Worm (Caenorhabditis elegans): ENCODE results near the gene lias-1.

The lias-1 gene

DNA sequence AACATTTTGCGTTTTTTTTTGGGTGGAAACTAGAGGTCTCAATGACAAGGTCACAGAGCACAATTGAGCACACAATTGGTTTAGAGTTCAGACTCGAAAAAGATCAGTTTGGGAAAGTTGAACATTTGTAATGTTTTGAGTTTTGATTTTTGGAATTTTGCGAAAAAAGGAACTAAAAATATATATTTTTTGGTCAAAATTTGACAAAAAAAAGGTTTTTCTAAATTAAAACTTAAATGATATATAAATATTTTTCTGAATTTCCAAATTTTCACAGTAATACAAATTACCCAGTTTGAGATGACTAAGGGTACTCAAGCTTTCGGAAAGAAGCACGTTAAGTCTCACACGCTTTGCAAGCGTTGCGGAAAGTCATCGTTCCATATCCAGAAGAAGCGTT, 23.4 kb upstream of the lias-1 start, which contains the start of gene rpl-37:
Gene rpl-37 (plus strand): TSS at position 301 of the 400 bp plus-strand sequence.
- no peak for TF ChIP-seq fax-1 (tag; optimal IDR thresholded peaks at IDR 0.05)
- TF ChIP-seq ceh-14 (tag; optimal IDR thresholded peaks at IDR 0.05): no peak
- TF ChIP-seq unc-42 (tag; optimal IDR thresholded peaks at IDR 0.05): no peak
- no peak for TF ChIP-seq unc-55 (GFP tag; optimal IDR thresholded peaks at IDR 0.05)
- TF ChIP-seq dve-1 (tag; optimal IDR thresholded peaks at IDR 0.05): no peak
- TF ChIP-seq hlh-15 (tag; optimal IDR thresholded peaks at IDR 0.05): no peak
- TF ChIP-seq npax-4 (tag; optimal IDR thresholded peaks at IDR 0.05): no peak
- no peak for TF ChIP-seq ceh-45 (GFP tag; IDR thresholded peaks at IDR 0.05)
- no peak for TF ChIP-seq elt-4 (tag; optimal IDR thresholded peaks at IDR 0.05)
- TF ChIP-seq ceh-18 (tag; optimal IDR thresholded peaks at IDR 0.05): no peak
- no peak for TF ChIP-seq ref-2 (tag; optimal IDR thresholded peaks at IDR 0.05)
- no peak for TF ChIP-seq lin-11 (tag; optimal IDR thresholded peaks at IDR 0.05)
- TF ChIP-seq ceh-34 (tag; optimal IDR thresholded peaks at IDR 0.05): no peak
- no peak for TF ChIP-seq unc-86 (tag; optimal IDR thresholded peaks at IDR 0.05)
- TF ChIP-seq syd-9 (tag; optimal IDR thresholded peaks at IDR 0.05): no peak
- no peak for TF ChIP-seq hlh-8 (tag; optimal IDR thresholded peaks at IDR 0.05)
- TF ChIP-seq C08G9.2 (tag; optimal IDR thresholded peaks at IDR 0.05): no peak

DNA sequence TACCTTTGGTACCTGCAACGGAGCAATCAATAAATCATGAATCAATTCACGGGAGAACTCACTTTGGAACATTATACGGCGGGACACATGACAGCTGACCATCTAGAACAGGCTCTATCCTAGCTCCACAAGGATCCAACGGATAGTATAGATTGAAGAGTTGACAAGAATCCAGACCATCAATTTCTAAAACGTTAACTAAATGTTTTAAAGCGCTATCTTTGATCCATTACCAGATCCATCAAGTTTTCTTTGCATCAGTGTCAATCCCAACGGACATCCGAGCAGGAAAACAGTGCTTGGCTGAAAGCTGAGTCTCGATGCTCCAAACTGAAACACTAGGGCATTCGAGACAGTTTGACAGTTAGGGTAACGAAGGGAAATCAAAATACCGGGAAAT, 18.5 kb upstream of the lias-1 start:
- no peak for TF ChIP-seq pag-3 (tag; optimal IDR thresholded peaks at IDR 0.05; ENCODE audit: borderline replicate concordance)
- no peak for TF ChIP-seq ceh-9 (tag; optimal IDR thresholded peaks at IDR 0.05)
- no peak for TF ChIP-seq nhr-11 (tag; optimal IDR thresholded peaks at IDR 0.05)
- TF ChIP-seq ztf-16 (tag; optimal IDR thresholded peaks at IDR 0.05): no peak
- no peak for TF ChIP-seq dve-1 (tag; optimal IDR thresholded peaks at IDR 0.05)
- TF ChIP-seq ceh-6 (GFP tag; optimal IDR thresholded peaks at IDR 0.05): no peak
- TF ChIP-seq rnt-1 (tag; optimal IDR thresholded peaks at IDR 0.05): no peak
- TF ChIP-seq ceh-19 (GFP tag; optimal IDR thresholded peaks at IDR 0.05): no peak
- TF ChIP-seq npax-4 (tag; optimal IDR thresholded peaks at IDR 0.05): no peak
- no peak for TF ChIP-seq ama-1 (optimal IDR thresholded peaks at IDR 0.05)
- no peak for TF ChIP-seq gmeb-2 (tag; optimal IDR thresholded peaks at IDR 0.05)
- no peak for TF ChIP-seq pat-9 (tag; optimal IDR thresholded peaks at IDR 0.05)
- TF ChIP-seq lin-11 (tag; optimal IDR thresholded peaks at IDR 0.05): no peak
- TF ChIP-seq sox-2 (GFP tag; IDR thresholded peaks at IDR 0.05): no peak

ce11 chrIII:3520417-3520816, 15.5 kb upstream of the lias-1 start:
- no peak for TF ChIP-seq madf-2 (tag; optimal IDR thresholded peaks at IDR 0.05)
- peak; percentile 23 for TF ChIP-seq elt-2 (tag; optimal IDR thresholded peaks at IDR 0.05)
- TF ChIP-seq eyg-1 (tag; optimal IDR thresholded peaks at IDR 0.05): no peak
- TF ChIP-seq fkh-10 (GFP tag; optimal IDR thresholded peaks at IDR 0.05): no peak
- TF ChIP-seq pqm-1 (tag; optimal IDR thresholded peaks at IDR 0.05): no peak
- TF ChIP-seq ceh-9 (tag; optimal IDR thresholded peaks at IDR 0.05): no peak
- no peak for TF ChIP-seq zip-5 (tag; optimal IDR thresholded peaks at IDR 0.05)
- no peak for TF ChIP-seq ceh-14 (tag; optimal IDR thresholded peaks at IDR 0.05)

- TF ChIP-seq pag-3 (tag; optimal IDR thresholded peaks at IDR 0.05; ENCODE audit: borderline replicate concordance): no peak
- TF ChIP-seq ets-4 (tag; optimal IDR thresholded peaks at IDR 0.05): no peak
- TF ChIP-seq tbx-2 (tag; optimal IDR thresholded peaks at IDR 0.05): no peak
- no peak for TF ChIP-seq sox-2 (GFP tag; IDR thresholded peaks at IDR 0.05)
- no peak for TF ChIP-seq nhr-232 (tag; optimal IDR thresholded peaks at IDR 0.05)
- TF ChIP-seq zip-5 (tag; optimal IDR thresholded peaks at IDR 0.05): no peak
- TF ChIP-seq mec-3 (tag; optimal IDR thresholded peaks at IDR 0.05; ENCODE audit: borderline replicate concordance): no peak
- TF ChIP-seq ztf-16 (tag; optimal IDR thresholded peaks at IDR 0.05): no peak
- TF ChIP-seq fax-1 (tag; optimal IDR thresholded peaks at IDR 0.05): no peak
- TF ChIP-seq ama-1 (optimal IDR thresholded peaks at IDR 0.05): no peak
- TF ChIP-seq hlh-15 (tag; optimal IDR thresholded peaks at IDR 0.05): no peak
- no peak for TF ChIP-seq hlh-8 (tag; optimal IDR thresholded peaks at IDR 0.05)
- TF ChIP-seq npax-4 (tag; optimal IDR thresholded peaks at IDR 0.05): no peak
- no peak for TF ChIP-seq hlh-6 (tag; optimal IDR thresholded peaks at IDR 0.05)
- TF ChIP-seq che-1 (tag; optimal IDR thresholded peaks at IDR 0.05): no peak
- TF ChIP-seq K09A11.1 (tag; optimal IDR thresholded peaks at IDR 0.05; ENCODE audit: insufficient read depth): no peak
- TF ChIP-seq lim-6 (tag; optimal IDR thresholded peaks at IDR 0.05): no peak
- TF ChIP-seq ahr-1 (tag; optimal IDR thresholded peaks at IDR 0.05): no peak
- TF ChIP-seq F13H6.1 (tag; optimal IDR thresholded peaks at IDR 0.05): no peak
- no peak for TF ChIP-seq ceh-9 (tag; optimal IDR thresholded peaks at IDR 0.05)
Observed at ce11 chrIII:3519505-3519904, 14.6 kb upstream of the lias-1 start, which contains the start of gene hmit-1.3. TSS of gene hmit-1.3 (minus strand) at chrIII:3519607.
